Worm (Caenorhabditis elegans) whole organism, mixed stage, embryonic: Measurements from ENCODE around the gene madf-5.

Experiments used
- M03D4.4 ChIP-seq: sonication (generic microtip); optimal IDR thresholded peaks from 2 replicates; lab custom pipeline; 2017; ENCODE audit warnings: mild to moderate bottlenecking, missing genetic modification characterization, missing compliant biosample characterization
- bed-3 ChIP-seq: fragments of 200-800 bp; sonication (Bioruptor generic); optimal IDR thresholded peaks from 3 replicates; lab custom pipeline; 2018; ENCODE audit warnings: mild to moderate bottlenecking, missing genetic modification characterization, moderate library complexity, missing compliant biosample characterization
- blmp-1 ChIP-seq: fragments of 150-350 bp; optimal IDR thresholded peaks from 2 replicates; lab custom pipeline; 2014; ENCODE audit warnings: missing biosample characterization, missing genetic modification characterization
- ceh-39 ChIP-seq: fragments of 150-350 bp; optimal IDR thresholded peaks from 2 replicates; lab custom pipeline; 2014; ENCODE audit warnings: missing biosample characterization, missing genetic modification characterization
- ceh-43 ChIP-seq: fragments of 200-800 bp; sonication (Bioruptor generic); optimal IDR thresholded peaks from 2 replicates; lab custom pipeline; 2018; ENCODE audit warnings: mild to moderate bottlenecking, missing genetic modification characterization, moderate library complexity, missing compliant biosample characterization
- ceh-83 ChIP-seq: fragments of 200-800 bp; sonication (Bioruptor generic); optimal IDR thresholded peaks from 2 replicates; lab custom pipeline; 2018; ENCODE audit warnings: mild to moderate bottlenecking, missing genetic modification characterization, missing compliant biosample characterization
- ces-1 ChIP-seq: fragments of 150-350 bp; optimal IDR thresholded peaks from 2 replicates; lab custom pipeline; 2014; ENCODE audit warnings: missing biosample characterization, missing genetic modification reagents, missing genetic modification characterization
- cnd-1 ChIP-seq: fragments of 200-800 bp; sonication (Bioruptor generic); optimal IDR thresholded peaks from 2 replicates; lab custom pipeline; 2018; ENCODE audit warnings: mild to moderate bottlenecking, missing genetic modification characterization, missing compliant biosample characterization
- drap-1 ChIP-seq: fragments of 200-800 bp; sonication (Bioruptor generic); optimal IDR thresholded peaks from 3 replicates; lab custom pipeline; 2018; ENCODE audit warnings: mild to moderate bottlenecking, missing genetic modification characterization, missing compliant biosample characterization
- elt-1 ChIP-seq: sonication (generic microtip); optimal IDR thresholded peaks from 2 replicates; lab custom pipeline; 2017; ENCODE audit warnings: missing genetic modification characterization, mild to moderate bottlenecking, missing compliant biosample characterization, antibody characterized with exemption, moderate library complexity, borderline replicate concordance; ENCODE audit not compliant: insufficient read depth
- elt-3 ChIP-seq: fragments of 150-350 bp; optimal IDR thresholded peaks from 2 replicates; lab custom pipeline; 2014; ENCODE audit warnings: missing biosample characterization, missing genetic modification characterization
- flh-1 ChIP-seq: fragments of 200-800 bp; sonication (Bioruptor generic); optimal IDR thresholded peaks from 2 replicates; lab custom pipeline; 2018; ENCODE audit warnings: mild to moderate bottlenecking, missing genetic modification characterization, moderate library complexity, missing compliant biosample characterization
- ham-2 ChIP-seq: fragments of 200-800 bp; sonication (Bioruptor generic); optimal IDR thresholded peaks from 2 replicates; lab custom pipeline; 2018; ENCODE audit warnings: mild to moderate bottlenecking, missing genetic modification characterization, missing compliant biosample characterization
- hlh-1 ChIP-seq: fragments of 150-350 bp; optimal IDR thresholded peaks from 2 replicates; lab custom pipeline; 2014; ENCODE audit warnings: missing biosample characterization, missing genetic modification reagents, missing genetic modification characterization
- lin-13 ChIP-seq: fragments of 150-350 bp; optimal IDR thresholded peaks from 2 replicates; lab custom pipeline; 2014; ENCODE audit warnings: missing biosample characterization, missing genetic modification characterization
- lin-32 ChIP-seq: fragments of 200-800 bp; sonication (Bioruptor generic); optimal IDR thresholded peaks from 2 replicates; lab custom pipeline; 2018; ENCODE audit warnings: mild to moderate bottlenecking, missing genetic modification characterization, missing compliant biosample characterization
- lsy-2 ChIP-seq: fragments of 150-350 bp; optimal IDR thresholded peaks from 2 replicates; lab custom pipeline; 2014; ENCODE audit warnings: missing biosample characterization, missing genetic modification characterization
- mab-5 ChIP-seq: fragments of 150-350 bp; optimal IDR thresholded peaks from 2 replicates; lab custom pipeline; 2014; ENCODE audit warnings: missing biosample characterization, missing genetic modification characterization
- mep-1 ChIP-seq: fragments of 150-350 bp; optimal IDR thresholded peaks from 2 replicates; lab custom pipeline; 2017; ENCODE audit warnings: missing biosample characterization, missing genetic modification reagents, missing genetic modification characterization, inconsistent platforms
- mls-2 ChIP-seq: sonication (generic microtip); optimal IDR thresholded peaks from 2 replicates; lab custom pipeline; 2016; ENCODE audit warnings: mild to moderate bottlenecking, missing genetic modification characterization, moderate library complexity, missing compliant biosample characterization
- nhr-12 ChIP-seq: fragments of 150-350 bp; optimal IDR thresholded peaks from 2 replicates; lab custom pipeline; 2014; ENCODE audit warnings: missing biosample characterization, missing genetic modification characterization
- nhr-2 ChIP-seq: fragments of 150-350 bp; optimal IDR thresholded peaks from 2 replicates; lab custom pipeline; 2014; ENCODE audit warnings: missing biosample characterization, missing genetic modification characterization
- nhr-28 ChIP-seq: fragments of 150-350 bp; optimal IDR thresholded peaks from 2 replicates; lab custom pipeline; 2014; ENCODE audit warnings: missing biosample characterization, missing genetic modification characterization
- nhr-76 ChIP-seq: sonication (generic microtip); optimal IDR thresholded peaks from 2 replicates; lab custom pipeline; 2017; ENCODE audit warnings: missing biosample characterization, missing genetic modification characterization
- pha-4 ChIP-seq: fragments of 150-350 bp; optimal IDR thresholded peaks from 2 replicates; lab custom pipeline; 2018; ENCODE audit warnings: missing biosample characterization, missing genetic modification reagents, missing genetic modification characterization
- sem-2 ChIP-seq: fragments of 200-800 bp; sonication (Bioruptor generic); optimal IDR thresholded peaks from 2 replicates; lab custom pipeline; 2018; ENCODE audit warnings: mild to moderate bottlenecking, missing genetic modification characterization, missing compliant biosample characterization
- snpc-4 ChIP-seq: fragments of 150-350 bp; optimal IDR thresholded peaks from 2 replicates; lab custom pipeline; 2014; ENCODE audit warnings: missing biosample characterization, missing genetic modification characterization
- sptf-1 ChIP-seq: sonication (generic microtip); optimal IDR thresholded peaks from 2 replicates; lab custom pipeline; 2017; ENCODE audit warnings: mild to moderate bottlenecking, missing genetic modification characterization, moderate library complexity, missing compliant biosample characterization
- tbx-8 ChIP-seq: fragments of 200-800 bp; sonication (Bioruptor generic); optimal IDR thresholded peaks from 2 replicates; lab custom pipeline; 2018; ENCODE audit warnings: mild to moderate bottlenecking, missing genetic modification characterization, moderate library complexity, missing compliant biosample characterization
- unc-120 ChIP-seq: sonication (generic microtip); optimal IDR thresholded peaks from 2 replicates; lab custom pipeline; 2017; ENCODE audit warnings: missing genetic modification characterization, missing compliant biosample characterization; ENCODE audit not compliant: poor library complexity, severe bottlenecking
- unc-39 ChIP-seq: fragments of 150-350 bp; optimal IDR thresholded peaks from 2 replicates; lab custom pipeline; 2014; ENCODE audit warnings: missing biosample characterization, missing genetic modification characterization
- unc-62 ChIP-seq: fragments of 150-350 bp; optimal IDR thresholded peaks from 2 replicates; lab custom pipeline; 2014; ENCODE audit warnings: missing biosample characterization, missing genetic modification reagents, missing genetic modification characterization
- zip-8 ChIP-seq: fragments of 150-350 bp; optimal IDR thresholded peaks from 2 replicates; lab custom pipeline; 2014; ENCODE audit warnings: missing biosample characterization, missing genetic modification characterization
- ztf-11 ChIP-seq: fragments of 150-350 bp; optimal IDR thresholded peaks from 2 replicates; lab custom pipeline; 2014; ENCODE audit warnings: missing biosample characterization, missing genetic modification characterization

madf-5 gene

DNA sequence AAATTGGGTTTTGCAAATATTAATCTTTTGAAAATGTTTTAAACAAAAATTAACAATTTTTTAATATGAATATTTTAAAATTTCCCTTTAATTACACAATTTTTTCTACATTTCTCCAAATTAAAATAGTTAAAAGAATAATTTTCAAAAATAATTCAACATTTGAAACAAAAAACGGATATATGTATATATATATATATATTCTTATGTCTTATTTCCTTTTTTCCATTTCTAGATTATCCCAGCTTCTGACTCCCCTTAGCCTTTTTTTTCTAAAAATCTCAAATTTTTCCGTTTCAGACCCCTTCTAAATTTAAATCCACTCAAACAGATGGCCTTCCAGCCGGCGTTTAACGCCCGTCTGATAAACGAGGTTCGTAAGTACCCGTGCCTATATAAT is at the start of gene madf-5:
Gene madf-5 (plus strand): TSS at position 301 of the 400 bp plus-strand sequence.
- TF ChIP-seq nhr-2 (tag; lab: Kevin White, UChicago) = no peak
- no peak for TF ChIP-seq tbx-8 (GFP tag; lab: Kevin White, UChicago)
- TF ChIP-seq mep-1 = no peak
- TF ChIP-seq ceh-43 (GFP tag; lab: Kevin White, UChicago) = no peak
- no peak for TF ChIP-seq ztf-11 (tag; lab: Kevin White, UChicago)
- TF ChIP-seq elt-3 (tag; lab: Kevin White, UChicago) = no peak
- no peak for TF ChIP-seq sem-2 (GFP tag; lab: Kevin White, UChicago)
- no peak for TF ChIP-seq unc-120 (tag; lab: Kevin White, UChicago)
- no peak for TF ChIP-seq ces-1
- TF ChIP-seq flh-1 = no peak
- TF ChIP-seq ceh-83 (GFP tag; lab: Kevin White, UChicago) = no peak
- no peak for TF ChIP-seq nhr-76
- no peak for TF ChIP-seq snpc-4 (tag; lab: Kevin White, UChicago)
- TF ChIP-seq lsy-2 (tag; lab: Kevin White, UChicago) = no peak
- TF ChIP-seq drap-1 (GFP tag; lab: Kevin White, UChicago) = no peak
- TF ChIP-seq cnd-1 = no peak
- TF ChIP-seq blmp-1 (tag; lab: Kevin White, UChicago) = no peak
- TF ChIP-seq pha-4 (tag; lab: Kevin White, UChicago) = no peak
- TF ChIP-seq unc-39 (tag; lab: Kevin White, UChicago) = no peak

DNA sequence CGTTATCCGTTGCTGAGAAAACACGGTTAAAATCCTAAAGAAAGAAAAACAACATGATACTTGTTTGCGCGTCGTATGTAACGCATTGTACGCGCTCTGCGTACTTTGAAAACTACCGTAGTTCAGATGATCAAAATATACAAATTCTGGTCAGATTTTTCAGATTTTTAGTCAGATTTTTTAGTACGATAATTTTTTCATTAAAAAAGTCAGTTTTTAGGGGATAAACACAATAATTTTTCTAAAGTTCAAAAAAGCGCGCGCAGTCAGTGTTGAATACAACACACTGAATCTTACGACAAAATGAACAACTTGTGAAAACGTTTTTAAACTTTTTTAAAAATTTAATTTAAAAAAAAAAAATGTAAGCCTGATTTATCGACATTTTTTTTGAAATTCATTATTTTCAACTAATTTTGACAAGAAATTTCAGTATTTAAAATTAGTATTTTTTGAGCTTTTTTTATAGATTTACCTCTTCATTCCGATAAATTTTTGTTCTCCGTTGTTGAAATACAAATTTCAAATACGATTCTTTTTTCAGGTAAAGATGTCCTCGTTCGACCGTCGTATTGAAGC is 49.7 kb upstream of the madf-5 start, which contains the start of gene pot-2:
Gene pot-2 (plus strand): TSS at position 529 of the 579 bp plus-strand sequence.
- TF ChIP-seq snpc-4 (tag; lab: Kevin White, UChicago) (no peak), sem-2 (GFP tag; lab: Kevin White, UChicago) (no peak), lsy-2 (tag; lab: Kevin White, UChicago) (no peak), zip-8 (no peak), sptf-1 (tag; lab: Kevin White, UChicago) (no peak)

- TF ChIP-seq ceh-43 (GFP tag; lab: Kevin White, UChicago) = no peak
- TF ChIP-seq elt-3 (tag; lab: Kevin White, UChicago) = no peak
- TF ChIP-seq ham-2 (GFP tag; lab: Kevin White, UChicago) = no peak
- no peak for TF ChIP-seq snpc-4 (tag; lab: Kevin White, UChicago)
- no peak for TF ChIP-seq pha-4 (tag; lab: Kevin White, UChicago)
- no peak for TF ChIP-seq unc-62 (GFP tag; lab: Kevin White, UChicago)
- TF ChIP-seq mls-2 = no peak
- TF ChIP-seq lsy-2 (tag; lab: Kevin White, UChicago) = no peak
Observed at ce11 chrII:14525013-14525412, 48.4 kb upstream of the madf-5 start, which contains the start of gene F57C2.4. TSS of gene F57C2.4 (plus strand) at chrII:14525313.

- TF ChIP-seq ztf-11 (tag; lab: Kevin White, UChicago) (no peak), lin-13 (no peak), ces-1 (no peak), mep-1 (no peak), sem-2 (GFP tag; lab: Kevin White, UChicago) (no peak), mls-2 (no peak), lin-32 (GFP tag; lab: Kevin White, UChicago) (no peak), unc-120 (tag; lab: Kevin White, UChicago) (no peak), nhr-76 (no peak), ceh-43 (GFP tag; lab: Kevin White, UChicago) (no peak), nhr-2 (tag; lab: Kevin White, UChicago) (no peak), snpc-4 (tag; lab: Kevin White, UChicago) (no peak), cnd-1 (no peak), blmp-1 (tag; lab: Kevin White, UChicago) (no peak), tbx-8 (GFP tag; lab: Kevin White, UChicago) (no peak), bed-3 (GFP tag; lab: Kevin White, UChicago) (no peak), nhr-12 (tag; lab: Kevin White, UChicago) (no peak), ham-2 (GFP tag; lab: Kevin White, UChicago) (no peak), mab-5 (no peak)
Observed at ce11 chrII:14527104-14527503, 46.3 kb upstream of the madf-5 start.

DNA sequence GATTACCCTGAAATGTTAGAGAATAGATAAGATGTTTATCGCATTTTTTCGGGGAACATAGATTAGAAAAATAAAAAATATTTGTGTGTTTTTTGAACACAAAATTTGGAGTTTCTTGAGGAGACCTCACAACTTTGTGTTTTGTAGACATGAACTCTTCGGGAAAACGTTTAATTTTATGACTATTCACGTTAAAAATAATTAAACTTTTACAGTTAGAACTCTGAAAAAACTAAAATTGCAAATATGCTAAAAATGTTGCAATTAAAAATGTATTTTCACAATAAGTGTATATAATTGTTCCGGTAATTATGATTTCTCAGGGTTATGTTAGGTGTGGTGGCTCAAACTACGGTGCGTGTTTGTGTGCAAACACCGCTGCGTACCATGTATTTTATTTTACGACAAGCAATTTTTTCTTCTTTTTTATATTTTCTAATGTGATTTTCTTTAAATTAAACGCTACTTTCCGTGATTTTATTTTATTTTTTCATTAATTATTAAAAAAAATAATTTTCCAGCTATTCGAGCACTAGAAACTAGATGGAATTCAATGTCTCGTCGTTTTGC is 45.1 kb upstream of the madf-5 start, which contains the start of the genes F57C2.5 and spat-1:
Gene F57C2.5 (minus strand): TSS at position 7 of the 570 bp plus-strand sequence.
Gene spat-1 (plus strand): TSS at position 520 of the 570 bp plus-strand sequence.
- TF ChIP-seq unc-120 (tag; lab: Kevin White, UChicago) (peak; percentile 31), tbx-8 (GFP tag; lab: Kevin White, UChicago) (no peak), snpc-4 (tag; lab: Kevin White, UChicago) (no peak), drap-1 (GFP tag; lab: Kevin White, UChicago) (peak; percentile 51), mls-2 (peak; percentile 32), bed-3 (GFP tag; lab: Kevin White, UChicago) (peak; percentile 31), unc-62 (GFP tag; lab: Kevin White, UChicago) (no peak), blmp-1 (tag; lab: Kevin White, UChicago) (no peak), nhr-12 (tag; lab: Kevin White, UChicago) (no peak), sptf-1 (tag; lab: Kevin White, UChicago) (peak; percentile 83), M03D4.4 (tag; lab: Kevin White, UChicago) (peak; percentile 40), ham-2 (GFP tag; lab: Kevin White, UChicago) (no peak), ceh-43 (GFP tag; lab: Kevin White, UChicago) (peak; percentile 85), mep-1 (peak; percentile 20), hlh-1 (no peak), cnd-1 (no peak), ceh-83 (GFP tag; lab: Kevin White, UChicago) (no peak), nhr-28 (tag; lab: Kevin White, UChicago) (no peak), sem-2 (GFP tag; lab: Kevin White, UChicago) (no peak), lin-32 (GFP tag; lab: Kevin White, UChicago) (peak; percentile 49), elt-1 (tag; lab: Kevin White, UChicago) (no peak), pha-4 (tag; lab: Kevin White, UChicago) (no peak), nhr-2 (tag; lab: Kevin White, UChicago) (no peak), mab-5 (no peak), unc-39 (tag; lab: Kevin White, UChicago) (no peak), ceh-39 (tag; lab: Kevin White, UChicago) (no peak), lin-13 (peak; percentile 54), ces-1 (peak; percentile 87)
